Fruit fly (Drosophila melanogaster) whole organism, embryonic: ENCODE results near the gene CG45079.

ENCODE experiments used
- CG10267 ChIP-seq: fragments of 200-800 bp; sonication (Bioruptor generic); optimal IDR thresholded peaks from 2 replicates; lab custom pipeline; 2018; ENCODE audit warnings: missing biosample characterization, mild to moderate bottlenecking, missing genetic modification characterization, moderate library complexity
- CG17361 ChIP-seq: fragments of 200-800 bp; sonication (Bioruptor generic); IDR thresholded peaks from 3 replicates; pipeline ENCODE4 v1.3.6; 2022; ENCODE audit warnings: missing biosample characterization, missing genetic modification characterization
- CG9876 ChIP-seq: fragments of 200-800 bp; sonication (Bioruptor generic); optimal IDR thresholded peaks from 2 replicates; lab custom pipeline; 2016; ENCODE audit warnings: missing biosample characterization, missing genetic modification characterization
- ken ChIP-seq: fragments of 200-800 bp; sonication (Bioruptor generic); IDR thresholded peaks from 3 replicates; pipeline ENCODE4 v1.3.6; 2022; ENCODE audit warnings: missing biosample characterization, missing genetic modification characterization
- lola ChIP-seq, 3 experiments: fragments of >200 bp in 2 of 3; fragments of 200-800 bp in 1 of 3; sonication (Bioruptor generic) in 1 of 3; optimal IDR thresholded peaks; 2 replicates each; lab custom pipeline; 2017 to 2019; ENCODE audit warnings: missing biosample characterization in 3 of 3, missing genetic modification characterization in 3 of 3, mild to moderate bottlenecking in 1 of 3, moderate library complexity in 1 of 3
- zen2 ChIP-seq: fragments of 200-800 bp; sonication (Bioruptor generic); IDR thresholded peaks from 3 replicates; pipeline ENCODE4 v1.3.6; 2022; ENCODE audit warnings: missing biosample characterization, missing genetic modification characterization; ENCODE audit not compliant: partially characterized antibody

- peak; percentile 51 for TF ChIP-seq CG10267 (tag; lab: Kevin White, UChicago)
- peak; percentile 26; the same call in 1 of the 3 replicates for TF ChIP-seq zen2 (GFP tag; lab: Robert Waterston, UW)
- TF ChIP-seq lola (GFP tag; optimal IDR thresholded peaks at IDR 0.05; lab: Kevin White, UChicago), result no peak
- TF ChIP-seq CG9876 (GFP tag; lab: Kevin White, UChicago), result no peak
- TF ChIP-seq CG17361, result no peak
- TF ChIP-seq ken (GFP tag; lab: Robert Waterston, UW), result no peak
Observed at dm6 chr3R:17149080-17149746, 24.9 kb downstream of the CG45079 start, which contains the start of the genes m-cup and Det.
